Fruit fly (Drosophila melanogaster): Measurements from ENCODE around the gene CG15239.

Gene CG15239

DNA sequence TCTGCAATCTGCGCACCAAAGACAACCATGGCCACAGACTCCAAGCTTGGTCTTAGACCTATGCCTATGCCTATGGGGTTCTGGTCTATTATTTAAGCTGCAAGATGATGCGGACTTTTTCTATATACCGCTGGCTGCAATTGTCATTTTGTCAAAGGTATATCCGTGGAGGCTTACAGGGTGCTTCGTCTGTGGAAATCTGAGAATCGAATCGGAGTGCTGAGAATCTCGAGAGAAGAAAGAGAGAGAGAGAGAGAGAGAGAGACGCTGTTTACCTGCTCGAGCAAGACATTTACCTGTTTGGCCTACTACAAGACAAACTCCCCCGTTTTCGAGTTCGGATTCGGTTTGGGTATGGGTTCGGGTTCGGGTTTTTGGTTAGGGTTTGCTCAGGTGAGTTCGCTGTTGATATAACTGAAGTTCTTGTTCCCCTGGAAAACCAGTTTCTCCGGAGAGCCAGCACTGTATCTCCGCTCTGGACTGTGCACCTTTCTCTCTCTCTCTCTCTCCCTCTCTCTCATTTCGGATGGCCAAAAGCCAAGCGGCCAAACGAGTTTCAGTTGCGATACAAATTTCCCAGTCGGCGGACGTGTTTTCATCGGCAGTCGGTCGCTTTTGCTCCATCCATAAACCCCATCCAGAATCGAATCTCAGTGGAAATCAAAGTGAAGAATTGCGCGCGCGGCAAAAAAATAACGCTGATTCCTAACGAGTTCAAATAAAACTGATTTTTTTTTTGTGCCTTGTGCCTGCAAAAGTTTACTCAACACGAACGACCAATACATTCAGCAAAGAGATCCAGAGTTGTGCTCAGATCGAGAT lies 38.4 kb upstream of the CG15239 start (continued):
- TF ChIP-seq wdn (GFP tag; IDR thresholded peaks at IDR 0.05) (no peak), dmrt11E (tag; optimal IDR thresholded peaks at IDR 0.05) (no peak), Nf-YB (GFP tag; optimal IDR thresholded peaks at IDR 0.05) (no peak), hth (optimal IDR thresholded peaks at IDR 0.05) (no peak), fd102C (GFP tag; optimal IDR thresholded peaks at IDR 0.05) (no peak), Atf6 (GFP tag; IDR thresholded peaks at IDR 0.05) (peak; percentile 63), CG10147 (GFP tag; optimal IDR thresholded peaks at IDR 0.05) (no peak), oc (tag; optimal IDR thresholded peaks at IDR 0.05) (no peak), ap (GFP tag; IDR thresholded peaks at IDR 0.05) (no peak), nom (GFP tag; optimal IDR thresholded peaks at IDR 0.05) (peak; percentile 81), Mrtf (GFP tag; IDR thresholded peaks at IDR 0.05) (no peak), CG16863 (GFP tag; optimal IDR thresholded peaks at IDR 0.05) (peak; percentile 3), pb (GFP tag; optimal IDR thresholded peaks at IDR 0.05) (no peak), dati (GFP tag; IDR thresholded peaks at IDR 0.05) (no peak), sens (GFP tag) (peak; percentile 89), da (GFP tag; optimal IDR thresholded peaks at IDR 0.05) (no peak), CG31365 (tag; optimal IDR thresholded peaks at IDR 0.05) (peak; percentile 36), btn (GFP tag; optimal IDR thresholded peaks at IDR 0.05) (no peak), Asciz (GFP tag; optimal IDR thresholded peaks at IDR 0.05) (no peak), schlank (tag; optimal IDR thresholded peaks at IDR 0.05) (no peak), gt (GFP tag; IDR thresholded peaks at IDR 0.05) (no peak), crc (GFP tag; optimal IDR thresholded peaks at IDR 0.05) (no peak), kay (GFP tag; optimal IDR thresholded peaks at IDR 0.05) (no peak), CG16813 (GFP tag; IDR thresholded peaks at IDR 0.05; ENCODE audit: partially characterized antibody) (0 out of 3 replicates have a peak, but pooled peaks have one; percentile 7), Doc2 (GFP tag; IDR thresholded peaks at IDR 0.05) (no peak), tll (GFP tag; optimal IDR thresholded peaks at IDR 0.05) (no peak), luna (GFP tag; optimal IDR thresholded peaks at IDR 0.05) (no peak), CG7556 (GFP tag; optimal IDR thresholded peaks at IDR 0.05) (peak; percentile 12), Fer3 (tag; optimal IDR thresholded peaks at IDR 0.05) (no peak), CG33557 (GFP tag; optimal IDR thresholded peaks at IDR 0.05) (peak; percentile 38), HLHmδ (GFP tag; optimal IDR thresholded peaks at IDR 0.05) (peak; percentile 82), lov (optimal IDR thresholded peaks at IDR 0.05) (no peak), lov (GFP tag; IDR thresholded peaks at IDR 0.05) (no peak), CG10654 (GFP tag; optimal IDR thresholded peaks at IDR 0.05) (no peak), CG9609 (GFP tag; optimal IDR thresholded peaks at IDR 0.05) (no peak), Fer2 (tag; optimal IDR thresholded peaks at IDR 0.05) (no peak), az2 (GFP tag; optimal IDR thresholded peaks at IDR 0.05) (no peak), Nf-YA (GFP tag; IDR thresholded peaks at IDR 0.05) (no peak), Pdp1 (GFP tag; optimal IDR thresholded peaks at IDR 0.05) (peak in 1 of 2 experiments; percentile 12), sens-2 (GFP tag; IDR thresholded peaks at IDR 0.05) (no peak), cwo (GFP tag; optimal IDR thresholded peaks at IDR 0.05) (no peak), CG3995 (GFP tag; optimal IDR thresholded peaks at IDR 0.05) (no peak), Vsx1 (GFP tag; optimal IDR thresholded peaks at IDR 0.05) (no peak), Tbp (GFP tag; optimal IDR thresholded peaks at IDR 0.05) (no peak), ato (GFP tag; IDR thresholded peaks at IDR 0.05; ENCODE audit: partially characterized antibody) (no peak), toy (GFP tag; IDR thresholded peaks at IDR 0.05) (no peak), CTCF (GFP tag; optimal IDR thresholded peaks at IDR 0.05) (no peak), CG11504 (tag; optimal IDR thresholded peaks at IDR 0.05) (no peak), Ptx1 (GFP tag; IDR thresholded peaks at IDR 0.05) (no peak), wek (GFP tag; optimal IDR thresholded peaks at IDR 0.05) (no peak), CG7987 (GFP tag; optimal IDR thresholded peaks at IDR 0.05) (no peak)
